Fruit fly (Drosophila melanogaster): Measurements from ENCODE around the gene Mhc.

DNA sequence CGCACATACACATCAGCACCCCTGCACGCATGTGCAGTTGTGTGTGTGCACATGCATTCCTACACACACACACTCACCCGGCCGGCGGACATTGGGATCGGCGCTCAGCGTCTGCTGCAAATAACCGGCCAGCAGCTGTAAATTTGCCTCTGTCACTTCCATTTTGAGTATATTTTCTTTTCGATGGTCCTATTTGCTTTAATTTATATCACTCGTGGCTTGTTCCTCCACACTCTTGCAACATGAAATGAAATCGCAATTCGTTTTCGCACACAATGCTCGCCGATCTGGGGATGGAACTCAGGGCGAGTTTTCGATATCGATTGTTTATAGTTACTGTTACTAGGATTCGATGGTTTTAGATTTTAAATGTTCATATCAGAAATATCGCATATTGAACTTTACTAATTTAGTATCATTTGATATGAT, 58.6 kb downstream of the Mhc start, which contains the start of gene Cse1:
- TF ChIP-seq CTCF (optimal IDR thresholded peaks at IDR 0.05) (no peak), CG8478 (optimal IDR thresholded peaks at IDR 0.05) (no peak)

All from S2 (cell line).